Fruit fly (Drosophila melanogaster): ENCODE results near the gene BicC.

DNA sequence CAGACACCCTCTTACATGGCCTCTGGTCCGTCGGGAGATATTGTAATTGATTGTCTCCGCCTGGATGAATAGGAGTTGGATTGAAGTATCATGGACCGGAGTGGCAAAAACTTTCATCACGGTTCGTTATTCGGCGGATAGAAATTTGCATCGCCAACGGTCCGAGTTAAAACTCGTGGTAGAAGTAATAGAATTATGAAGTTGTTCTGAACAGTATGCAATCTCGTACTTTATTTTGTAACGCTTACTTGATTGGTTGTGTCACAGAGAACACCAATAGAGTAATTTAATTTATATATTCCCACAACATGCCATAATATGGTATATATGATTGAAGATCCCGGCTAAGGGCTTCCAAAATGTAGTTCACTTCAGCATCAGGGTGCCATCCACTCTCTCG is 37.8 kb upstream of the BicC start, which contains the start of the genes CG13245 and CG43816:
- no peak for TF ChIP-seq CTCF (optimal IDR thresholded peaks at IDR 0.05)
- TF ChIP-seq CG8478 (optimal IDR thresholded peaks at IDR 0.05), result no peak
